Fruit fly (Drosophila melanogaster) whole organism, larva: Measurements from ENCODE around the gene GstD7.

Experiments
- noc ChIP-seq: fragments of 200-800 bp; sonication (Bioruptor generic); optimal IDR thresholded peaks from 3 replicates; lab custom pipeline; 2019; ENCODE audit warnings: missing biosample characterization, mild to moderate bottlenecking, missing genetic modification characterization, moderate library complexity

Gene GstD7

dm6 chr3R:12398054-12398453 lies 19.8 kb downstream of the GstD7 start:
- TF ChIP-seq noc (tag; lab: Kevin White, UChicago), result no peak

- TF ChIP-seq noc (tag; lab: Kevin White, UChicago), result no peak
Measured at dm6 chr3R:12398620-12399247, 20.4 kb downstream of the GstD7 start, which contains the start of gene Cyp9f3. TSS of gene Cyp9f3 (minus strand) at chr3R:12398929.

- no peak for TF ChIP-seq noc (tag; lab: Kevin White, UChicago)
Measured at dm6 chr3R:12401672-12402296, 23.5 kb downstream of the GstD7 start, which contains the start of gene DNAlig3. TSS of gene DNAlig3 (minus strand) at chr3R:12401839.

- TF ChIP-seq noc (tag; lab: Kevin White, UChicago), result peak; percentile 97
Measured at dm6 chr3R:12402935-12403334, 24.6 kb downstream of the GstD7 start.

- no peak for TF ChIP-seq noc (tag; lab: Kevin White, UChicago)
Measured at dm6 chr3R:12405134-12405533, 26.8 kb downstream of the GstD7 start.

dm6 chr3R:12405928-12406234 lies 27.6 kb downstream of the GstD7 start, which contains the start of gene Cyp9f2:
TSS of gene Cyp9f2 (minus strand) at chr3R:12406028.
- TF ChIP-seq noc (tag; lab: Kevin White, UChicago), result no peak

dm6 chr3R:12406235-12407196 lies 28.2 kb downstream of the GstD7 start, which contains the start of gene CG5167:
TSS of gene CG5167 (plus strand) at chr3R:12406532.
- peak; percentile 68 for TF ChIP-seq noc (tag; lab: Kevin White, UChicago)

dm6 chr3R:12408160-12408559 lies 29.9 kb downstream of the GstD7 start, which contains the start of gene CG5196:
TSS of gene CG5196 (plus strand) at chr3R:12408316.
- peak; percentile 37 for TF ChIP-seq noc (tag; lab: Kevin White, UChicago)

dm6 chr3R:12411449-12411848 lies 33.1 kb downstream of the GstD7 start:
- TF ChIP-seq noc (tag; lab: Kevin White, UChicago), result peak; percentile 63

dm6 chr3R:12413274-12413958 lies 35.1 kb downstream of the GstD7 start, which contains the start of the genes Dip-C and pps:
TSS of gene Dip-C (minus strand) at chr3R:12413759.
TSS of gene pps (plus strand) at chr3R:12413828.
- TF ChIP-seq noc (tag; lab: Kevin White, UChicago), result no peak

- no peak for TF ChIP-seq noc (tag; lab: Kevin White, UChicago)
Measured at dm6 chr3R:12422379-12422975, 44.2 kb downstream of the GstD7 start, which contains the start of the genes Scgbeta and CG17202. TSS of gene Scgbeta (minus strand) at chr3R:12422429. TSS of gene CG17202 (plus strand) at chr3R:12422768.

- TF ChIP-seq noc (tag; lab: Kevin White, UChicago), result no peak
Measured at dm6 chr3R:12423997-12424396, 45.7 kb downstream of the GstD7 start.

- TF ChIP-seq noc (tag; lab: Kevin White, UChicago), result no peak
Measured at dm6 chr3R:12425510-12426309, 47.4 kb downstream of the GstD7 start, which contains the start of gene Pp1-87B. TSS of gene Pp1-87B (minus strand) at chr3R:12425917.

- TF ChIP-seq noc (tag; lab: Kevin White, UChicago), result no peak
Measured at dm6 chr3R:12426310-12426653, 48.0 kb downstream of the GstD7 start, which contains the start of gene NANS. TSS of gene NANS (plus strand) at chr3R:12426578.
